Worm (Caenorhabditis elegans) whole organism, L2 larva: ENCODE data around the gene arcp-1.

Source experiments
- F13H6.1 ChIP-seq: sonication (generic microtip); optimal IDR thresholded peaks from 2 replicates; lab custom pipeline; 2016; ENCODE audit warnings: missing genetic modification characterization, missing compliant biosample characterization
- Y55F3AM.14 ChIP-seq: fragments of 200-800 bp; sonication (Bioruptor generic); optimal IDR thresholded peaks from 2 replicates; lab custom pipeline; 2018; ENCODE audit warnings: mild to moderate bottlenecking, missing genetic modification characterization, missing compliant biosample characterization
- ZK546.5 ChIP-seq: sonication (generic microtip); optimal IDR thresholded peaks from 2 replicates; lab custom pipeline; 2017; ENCODE audit warnings: missing biosample characterization, missing genetic modification characterization
- aly-2 ChIP-seq: fragments of 150-350 bp; optimal IDR thresholded peaks from 2 replicates; lab custom pipeline; 2014; ENCODE audit warnings: missing biosample characterization, missing genetic modification characterization
- ama-1 ChIP-seq: fragments of 150-350 bp; optimal IDR thresholded peaks from 2 replicates; lab custom pipeline; 2018; ENCODE audit warnings: inconsistent platforms
- blmp-1 ChIP-seq: sonication (generic microtip); optimal IDR thresholded peaks from 2 replicates; lab custom pipeline; 2017; ENCODE audit warnings: missing genetic modification characterization, mild to moderate bottlenecking, missing compliant biosample characterization, antibody characterized with exemption, moderate library complexity; ENCODE audit not compliant: insufficient read depth
- ceh-16 ChIP-seq: fragments of 150-350 bp; optimal IDR thresholded peaks from 2 replicates; lab custom pipeline; 2014; ENCODE audit warnings: missing biosample characterization, missing genetic modification characterization
- ceh-82 ChIP-seq: fragments of 150-350 bp; optimal IDR thresholded peaks from 2 replicates; lab custom pipeline; 2014; ENCODE audit warnings: missing biosample characterization, missing genetic modification characterization
- crh-2 ChIP-seq: sonication (generic microtip); optimal IDR thresholded peaks from 2 replicates; lab custom pipeline; 2017; ENCODE audit warnings: missing biosample characterization, missing genetic modification characterization
- dmd-4 ChIP-seq: sonication (generic microtip); optimal IDR thresholded peaks from 2 replicates; lab custom pipeline; 2017; ENCODE audit warnings: missing biosample characterization, missing genetic modification characterization
- elt-1 ChIP-seq: fragments of 150-350 bp; optimal IDR thresholded peaks from 2 replicates; lab custom pipeline; 2014; ENCODE audit warnings: missing biosample characterization, missing genetic modification characterization
- elt-3 ChIP-seq: sonication (generic microtip); optimal IDR thresholded peaks from 2 replicates; lab custom pipeline; 2017; ENCODE audit warnings: missing biosample characterization, missing genetic modification characterization
- fos-1 ChIP-seq: fragments of 150-350 bp; optimal IDR thresholded peaks from 2 replicates; lab custom pipeline; 2014; ENCODE audit warnings: missing biosample characterization, missing genetic modification characterization
- gmeb-1 ChIP-seq: fragments of 150-350 bp; optimal IDR thresholded peaks from 2 replicates; lab custom pipeline; 2014; ENCODE audit warnings: missing biosample characterization, missing genetic modification characterization
- lin-11 ChIP-seq: fragments of 150-350 bp; sonication (generic microtip); optimal IDR thresholded peaks from 2 replicates; lab custom pipeline; 2014; ENCODE audit warnings: missing biosample characterization, missing genetic modification characterization, inconsistent platforms, mixed read lengths
- lin-13 ChIP-seq: fragments of 150-350 bp; optimal IDR thresholded peaks from 2 replicates; lab custom pipeline; 2014; ENCODE audit warnings: missing biosample characterization, missing genetic modification reagents, missing genetic modification characterization
- lin-39 ChIP-seq: fragments of 150-350 bp; optimal IDR thresholded peaks from 2 replicates; lab custom pipeline; 2014; ENCODE audit warnings: missing biosample characterization, missing genetic modification reagents, missing genetic modification characterization
- lsy-2 ChIP-seq, 2 experiments: fragments of 150-350 bp in 1 of 2; sonication (generic microtip) in 1 of 2; optimal IDR thresholded peaks; 2 replicates each; lab custom pipeline; 2014 to 2017; ENCODE audit warnings: missing biosample characterization in 2 of 2, missing genetic modification characterization in 2 of 2
- mab-5 ChIP-seq: fragments of 150-350 bp; optimal IDR thresholded peaks from 2 replicates; lab custom pipeline; 2014; ENCODE audit warnings: missing biosample characterization, missing genetic modification characterization
- mbf-1 ChIP-seq: sonication (generic microtip); optimal IDR thresholded peaks from 2 replicates; lab custom pipeline; 2017; ENCODE audit warnings: missing biosample characterization, missing genetic modification characterization
- nhr-11 ChIP-seq: fragments of 150-350 bp; optimal IDR thresholded peaks from 2 replicates; lab custom pipeline; 2014; ENCODE audit warnings: missing biosample characterization, missing genetic modification characterization
- nhr-12 ChIP-seq: fragments of 150-350 bp; optimal IDR thresholded peaks from 2 replicates; lab custom pipeline; 2014; ENCODE audit warnings: missing biosample characterization, missing genetic modification characterization
- nhr-21 ChIP-seq: fragments of 150-350 bp; optimal IDR thresholded peaks from 2 replicates; lab custom pipeline; 2014; ENCODE audit warnings: missing biosample characterization, missing genetic modification characterization
- nhr-23 ChIP-seq: fragments of 150-350 bp; optimal IDR thresholded peaks from 2 replicates; lab custom pipeline; 2014; ENCODE audit warnings: missing biosample characterization, missing genetic modification reagents, missing genetic modification characterization
- nhr-237 ChIP-seq: fragments of 150-350 bp; optimal IDR thresholded peaks from 2 replicates; lab custom pipeline; 2014; ENCODE audit warnings: missing biosample characterization, missing genetic modification characterization
- nhr-25 ChIP-seq: fragments of 150-350 bp; sonication (generic microtip); optimal IDR thresholded peaks from 3 replicates; lab custom pipeline; 2014; ENCODE audit warnings: missing biosample characterization, missing genetic modification characterization
- skn-1 ChIP-seq: sonication (generic microtip); optimal IDR thresholded peaks from 2 replicates; lab custom pipeline; 2017; ENCODE audit warnings: missing biosample characterization, missing genetic modification characterization
- unc-39 ChIP-seq: fragments of 150-350 bp; optimal IDR thresholded peaks from 2 replicates; lab custom pipeline; 2014; ENCODE audit warnings: missing biosample characterization, missing genetic modification characterization
- unc-55 ChIP-seq: fragments of 150-350 bp; sonication (generic microtip); optimal IDR thresholded peaks from 3 replicates; lab custom pipeline; 2014; ENCODE audit warnings: missing biosample characterization, missing genetic modification reagents, missing genetic modification characterization
- unc-62 ChIP-seq: fragments of 150-350 bp; optimal IDR thresholded peaks from 2 replicates; lab custom pipeline; 2014; ENCODE audit warnings: missing biosample characterization, missing genetic modification reagents, missing genetic modification characterization
- zag-1 ChIP-seq: fragments of 150-350 bp; optimal IDR thresholded peaks from 2 replicates; lab custom pipeline; 2014; ENCODE audit warnings: missing biosample characterization, missing genetic modification characterization
- ztf-1 ChIP-seq: fragments of 200-800 bp; sonication (Bioruptor generic); conservative IDR thresholded peaks from 2 replicates; pipeline ENCODE4 v1.3.6; 2022; ENCODE audit warnings: missing genetic modification characterization, missing compliant biosample characterization

arcp-1 gene

ce11 chrIII:3729520-3729919 lies 29.7 kb downstream of the arcp-1 start, which contains the start of gene F34D10.9:
Gene F34D10.9 (minus strand): TSS chrIII:3729620.
- TF ChIP-seq zag-1 (tag; lab: Kevin White, UChicago) (no peak), ama-1 (lab: Kevin White, UChicago) (no peak), elt-3 (tag; lab: Kevin White, UChicago) (no peak), elt-1 (no peak), ZK546.5 (tag; lab: Kevin White, UChicago) (no peak), unc-55 (GFP tag; lab: Kevin White, UChicago) (no peak), aly-2 (no peak), nhr-21 (tag; lab: Kevin White, UChicago) (no peak)

ce11 chrIII:3726443-3726842 lies 32.8 kb downstream of the arcp-1 start, which contains the start of gene gldi-5:
Gene gldi-5 (minus strand): TSS chrIII:3726500.
- TF ChIP-seq dmd-4 (tag; lab: Kevin White, UChicago) (no peak), unc-55 (GFP tag; lab: Kevin White, UChicago) (no peak), nhr-21 (tag; lab: Kevin White, UChicago) (no peak), elt-3 (tag; lab: Kevin White, UChicago) (no peak), ceh-16 (tag; lab: Kevin White, UChicago) (no peak), lin-13 (GFP tag; lab: Kevin White, UChicago) (no peak), zag-1 (tag; lab: Kevin White, UChicago) (no peak), lsy-2 (tag; optimal IDR thresholded peaks at IDR 0.05; lab: Kevin White, UChicago) (no peak), nhr-11 (no peak), nhr-12 (tag; lab: Kevin White, UChicago) (no peak), crh-2 (tag; lab: Kevin White, UChicago) (no peak), skn-1 (tag; lab: Kevin White, UChicago) (no peak), nhr-25 (no peak), mab-5 (tag; lab: Kevin White, UChicago) (no peak), fos-1 (no peak), gmeb-1 (tag; lab: Kevin White, UChicago) (no peak)

ce11 chrIII:3724880-3725279 lies 34.3 kb downstream of the arcp-1 start, which contains the start of gene C14B1.12:
Gene C14B1.12 (minus strand): TSS chrIII:3724980.
- no peak for TF ChIP-seq nhr-21 (tag; lab: Kevin White, UChicago)
- TF ChIP-seq mbf-1, result no peak
- TF ChIP-seq zag-1 (tag; lab: Kevin White, UChicago), result no peak
- TF ChIP-seq unc-39 (tag; lab: Kevin White, UChicago), result no peak
- no peak for TF ChIP-seq F13H6.1 (tag; lab: Kevin White, UChicago)
- TF ChIP-seq skn-1 (tag; lab: Kevin White, UChicago), result no peak
- TF ChIP-seq crh-2 (tag; lab: Kevin White, UChicago), result no peak
- no peak for TF ChIP-seq nhr-25
- TF ChIP-seq ceh-82 (tag; lab: Kevin White, UChicago), result no peak
- no peak for TF ChIP-seq unc-62 (GFP tag; lab: Kevin White, UChicago)
- no peak for TF ChIP-seq mab-5 (tag; lab: Kevin White, UChicago)
- TF ChIP-seq Y55F3AM.14 (GFP tag; lab: Kevin White, UChicago), result no peak
- no peak for TF ChIP-seq gmeb-1 (tag; lab: Kevin White, UChicago)
- TF ChIP-seq nhr-237, result no peak
- TF ChIP-seq, all 48 proteins: peak for 0

- no peak for TF ChIP-seq ZK546.5 (tag; lab: Kevin White, UChicago)
- no peak for TF ChIP-seq nhr-25
- no peak for TF ChIP-seq nhr-11
- no peak for TF ChIP-seq lin-11 (tag; lab: Kevin White, UChicago)
- no peak for TF ChIP-seq fos-1
- TF ChIP-seq nhr-12 (tag; lab: Kevin White, UChicago), result no peak
- TF ChIP-seq dmd-4 (tag; lab: Kevin White, UChicago), result no peak
- TF ChIP-seq blmp-1 (tag; lab: Kevin White, UChicago), result no peak
- no peak for TF ChIP-seq gmeb-1 (tag; lab: Kevin White, UChicago)
- no peak for TF ChIP-seq ceh-82 (tag; lab: Kevin White, UChicago)
- TF ChIP-seq unc-55 (GFP tag; lab: Kevin White, UChicago), result no peak
- no peak for TF ChIP-seq ztf-1 (GFP tag; lab: Robert Waterston, UW)
- no peak for TF ChIP-seq mab-5 (tag; lab: Kevin White, UChicago)
- no peak for TF ChIP-seq lin-39 (tag; lab: Kevin White, UChicago)
These were observed 35.5 kb downstream of the arcp-1 start for ce11 chrIII:3723726-3724125.

ce11 chrIII:3719564-3719963 lies 39.6 kb downstream of the arcp-1 start, which contains the start of gene C14B1.8:
Gene C14B1.8 (minus strand): TSS chrIII:3719680.
- TF ChIP-seq nhr-23 (tag; lab: Kevin White, UChicago), result no peak
- peak; percentile 62 for TF ChIP-seq unc-55 (GFP tag; lab: Kevin White, UChicago)
- TF ChIP-seq skn-1 (tag; lab: Kevin White, UChicago), result no peak
